Fruit fly (Drosophila melanogaster) whole organism, embryonic: ENCODE data around the gene Mlc1.

Source experiments
- Antp ChIP-seq: fragments of 200-800 bp; sonication (Bioruptor generic); optimal IDR thresholded peaks from 3 replicates; lab custom pipeline; 2016; ENCODE audit warnings: missing biosample characterization, missing genetic modification characterization
- Awh ChIP-seq: fragments of 200-800 bp; sonication (Bioruptor generic); IDR thresholded peaks from 2 replicates; pipeline ENCODE4, ENCODE4 v1.3.6; 2022; ENCODE audit warnings: missing biosample characterization, missing genetic modification characterization
- BEAF-32 ChIP-seq: fragments of 200-800 bp; sonication (Bioruptor generic); optimal IDR thresholded peaks from 3 replicates; lab custom pipeline; 2017; ENCODE audit warnings: missing biosample characterization, missing genetic modification characterization, mild to moderate bottlenecking, moderate library complexity, missing genetic modification reagents
- CG10431 ChIP-seq: fragments of 200-800 bp; sonication (Bioruptor generic); optimal IDR thresholded peaks from 3 replicates; lab custom pipeline; 2018; ENCODE audit warnings: missing biosample characterization, mild to moderate bottlenecking, missing genetic modification characterization
- CG11093 ChIP-seq: fragments of 200-800 bp; sonication (Bioruptor generic); IDR thresholded peaks from 3 replicates; pipeline ENCODE4 v1.3.6; 2022; ENCODE audit warnings: missing biosample characterization, missing genetic modification characterization
- CG11456 ChIP-seq: fragments of 200-800 bp; sonication (Bioruptor generic); IDR thresholded peaks from 3 replicates; pipeline ENCODE4 v1.3.6; 2022; ENCODE audit warnings: missing biosample characterization, missing genetic modification characterization
- CG12219 ChIP-seq: fragments of 200-800 bp; sonication (Bioruptor generic); optimal IDR thresholded peaks from 3 replicates; lab custom pipeline; 2018; ENCODE audit warnings: missing biosample characterization, mild to moderate bottlenecking, missing genetic modification characterization
- CG1529 ChIP-seq: fragments of 200-800 bp; sonication (Bioruptor generic); optimal IDR thresholded peaks from 3 replicates; lab custom pipeline; 2018; ENCODE audit warnings: missing biosample characterization, missing genetic modification characterization
- CG1603 ChIP-seq: fragments of 200-800 bp; sonication (Bioruptor generic); optimal IDR thresholded peaks from 2 replicates; lab custom pipeline; 2019; ENCODE audit warnings: missing biosample characterization, mild to moderate bottlenecking, missing genetic modification characterization, moderate library complexity
- CG3065 ChIP-seq: fragments of 200-800 bp; sonication (Bioruptor generic); optimal IDR thresholded peaks from 2 replicates; lab custom pipeline; 2016; ENCODE audit warnings: missing biosample characterization, missing genetic modification characterization
- CG32767 ChIP-seq: fragments of 200-800 bp; sonication (Bioruptor generic); IDR thresholded peaks from 2 replicates; pipeline ENCODE4 v1.3.6; 2022; ENCODE audit warnings: missing biosample characterization, missing genetic modification characterization
- CG6683 ChIP-seq: fragments of 200-800 bp; sonication (Bioruptor generic); optimal IDR thresholded peaks from 2 replicates; lab custom pipeline; 2017; ENCODE audit warnings: missing biosample characterization, mild to moderate bottlenecking, missing genetic modification characterization, missing genetic modification reagents
- CG7556 ChIP-seq: fragments of 200-800 bp; sonication (Bioruptor generic); optimal IDR thresholded peaks from 2 replicates; lab custom pipeline; 2017; ENCODE audit warnings: missing biosample characterization, mild to moderate bottlenecking, missing genetic modification characterization
- CG7745 ChIP-seq: fragments of 200-800 bp; sonication (Bioruptor generic); optimal IDR thresholded peaks from 2 replicates; lab custom pipeline; 2018; ENCODE audit warnings: missing biosample characterization, mild to moderate bottlenecking, missing genetic modification characterization, moderate library complexity
- CG9437 ChIP-seq: fragments of 200-800 bp; sonication (Bioruptor generic); optimal IDR thresholded peaks from 2 replicates; lab custom pipeline; 2018; ENCODE audit warnings: missing biosample characterization, mild to moderate bottlenecking, missing genetic modification characterization
- CG9876 ChIP-seq: fragments of 200-800 bp; sonication (Bioruptor generic); optimal IDR thresholded peaks from 2 replicates; lab custom pipeline; 2016; ENCODE audit warnings: missing biosample characterization, missing genetic modification characterization
- D19A ChIP-seq: fragments of 200-800 bp; optimal IDR thresholded peaks from 3 replicates; lab custom pipeline; 2019; ENCODE audit warnings: missing biosample characterization, mild to moderate bottlenecking, missing genetic modification characterization, moderate library complexity
- Deaf1 ChIP-seq: fragments of 200-800 bp; optimal IDR thresholded peaks from 3 replicates; lab custom pipeline; 2019; ENCODE audit warnings: missing biosample characterization, mild to moderate bottlenecking, missing genetic modification characterization, moderate library complexity
- E2f2 ChIP-seq: fragments of 200-800 bp; sonication (Bioruptor generic); IDR thresholded peaks from 2 replicates; pipeline ENCODE4 v1.3.6; 2022; ENCODE audit warnings: missing biosample characterization, missing genetic modification characterization
- Ets65A ChIP-seq: fragments of 200-800 bp; sonication (Bioruptor generic); peaks from one replicate; lab custom pipeline; 2016; ENCODE audit warnings: missing biosample characterization, missing genetic modification characterization
- Gug ChIP-seq: fragments of 200-800 bp; sonication (Bioruptor generic); IDR thresholded peaks from 4 replicates; pipeline ENCODE4 v1.3.6; 2022; ENCODE audit warnings: missing biosample characterization, missing genetic modification characterization
- HHEX ChIP-seq: fragments of 200-800 bp; sonication (Bioruptor generic); optimal IDR thresholded peaks from 3 replicates; lab custom pipeline; 2017; ENCODE audit warnings: missing biosample characterization, mild to moderate bottlenecking, missing genetic modification characterization, missing genetic modification reagents
- Hey ChIP-seq: fragments of 200-800 bp; sonication (Bioruptor generic); optimal IDR thresholded peaks from 3 replicates; lab custom pipeline; 2018; ENCODE audit warnings: missing biosample characterization, mild to moderate bottlenecking, missing genetic modification characterization
- HmgD ChIP-seq: fragments of 200-800 bp; sonication (Bioruptor generic); optimal IDR thresholded peaks from 3 replicates; lab custom pipeline; 2016; ENCODE audit warnings: missing biosample characterization, missing genetic modification characterization
- HmgZ ChIP-seq: fragments of 200-800 bp; sonication (Bioruptor generic); optimal IDR thresholded peaks from 2 replicates; lab custom pipeline; 2018; ENCODE audit warnings: missing biosample characterization, mild to moderate bottlenecking, missing genetic modification characterization
- Kr ChIP-seq: fragments of 200-800 bp; sonication (Bioruptor generic); optimal IDR thresholded peaks from 2 replicates; lab custom pipeline; 2017; ENCODE audit warnings: missing biosample characterization, mild to moderate bottlenecking, missing genetic modification characterization
- MBD-R2 ChIP-seq: fragments of 200-800 bp; sonication (Bioruptor generic); IDR thresholded peaks from 2 replicates; pipeline ENCODE4 v1.3.6; 2022; ENCODE audit warnings: missing biosample characterization, missing genetic modification characterization
- MESR4 ChIP-seq: fragments of 200-800 bp; sonication (Bioruptor generic); optimal IDR thresholded peaks from 2 replicates; lab custom pipeline; 2018; ENCODE audit warnings: missing biosample characterization, mild to moderate bottlenecking, missing genetic modification characterization, moderate library complexity
- Neu2 ChIP-seq: fragments of 200-800 bp; sonication (Bioruptor generic); optimal IDR thresholded peaks from 3 replicates; lab custom pipeline; 2016; ENCODE audit warnings: missing biosample characterization, missing genetic modification characterization, borderline replicate concordance
- Oaz ChIP-seq: fragments of 200-800 bp; sonication (Bioruptor generic); IDR thresholded peaks from 2 replicates; pipeline ENCODE4 v1.3.6; 2022; ENCODE audit warnings: missing biosample characterization, missing genetic modification characterization
- Sin3A ChIP-seq: fragments of >200 bp; optimal IDR thresholded peaks from 2 replicates; lab custom pipeline; 2018
- Vsx1 ChIP-seq: fragments of 200-800 bp; sonication (Bioruptor generic); optimal IDR thresholded peaks from 2 replicates; lab custom pipeline; 2017; ENCODE audit warnings: missing biosample characterization, mild to moderate bottlenecking, missing genetic modification characterization, missing genetic modification reagents
- YL-1 ChIP-seq: fragments of 200-800 bp; sonication (Bioruptor generic); optimal IDR thresholded peaks from 3 replicates; lab custom pipeline; 2017; ENCODE audit warnings: missing biosample characterization, mild to moderate bottlenecking, missing genetic modification characterization
- ato ChIP-seq: fragments of 200-800 bp; sonication (Bioruptor generic); IDR thresholded peaks from 2 replicates; pipeline ENCODE4 v1.3.6; 2022; ENCODE audit warnings: missing biosample characterization, missing genetic modification characterization; ENCODE audit not compliant: partially characterized antibody
- chn ChIP-seq: fragments of 200-800 bp; sonication (Bioruptor generic); optimal IDR thresholded peaks from 2 replicates; lab custom pipeline; 2016; ENCODE audit warnings: missing biosample characterization, missing genetic modification characterization
- corto ChIP-seq: fragments of 200-800 bp; sonication (Bioruptor generic); optimal IDR thresholded peaks from 2 replicates; lab custom pipeline; 2016; ENCODE audit warnings: missing biosample characterization, mild to moderate bottlenecking, missing genetic modification characterization, moderate library complexity
- crol ChIP-seq: fragments of 200-800 bp; sonication (Bioruptor generic); IDR thresholded peaks from 2 replicates; pipeline ENCODE4 v1.3.6; 2022; ENCODE audit warnings: missing biosample characterization, missing genetic modification characterization
- cwo ChIP-seq: fragments of 200-800 bp; sonication (Bioruptor generic); optimal IDR thresholded peaks from 3 replicates; lab custom pipeline; 2017; ENCODE audit warnings: missing biosample characterization, missing genetic modification characterization, mild to moderate bottlenecking, moderate library complexity, missing genetic modification reagents
- eyg ChIP-seq: fragments of 200-800 bp; sonication (Bioruptor generic); optimal IDR thresholded peaks from 3 replicates; lab custom pipeline; 2016; ENCODE audit warnings: missing biosample characterization, missing genetic modification characterization
- gfzf ChIP-seq: fragments of 200-800 bp; sonication (Bioruptor generic); optimal IDR thresholded peaks from 2 replicates; lab custom pipeline; 2016; ENCODE audit warnings: missing biosample characterization, mild to moderate bottlenecking, missing genetic modification characterization, moderate library complexity
- gsb ChIP-seq: fragments of 200-800 bp; sonication (Bioruptor generic); IDR thresholded peaks from 2 replicates; pipeline ENCODE4 v1.3.6; 2022; ENCODE audit warnings: missing biosample characterization, missing genetic modification characterization
- insv ChIP-seq, 2 experiments: fragments of 200-800 bp; sonication (Bioruptor generic); optimal IDR thresholded peaks; 3 replicates each; lab custom pipeline; 2016 to 2018; ENCODE audit warnings: missing biosample characterization in 2 of 2, missing genetic modification characterization in 2 of 2
- jing ChIP-seq: fragments of 200-800 bp; sonication (Bioruptor generic); optimal IDR thresholded peaks from 2 replicates; lab custom pipeline; 2018; ENCODE audit warnings: missing biosample characterization, mild to moderate bottlenecking, missing genetic modification characterization
- lov ChIP-seq, 2 experiments: fragments of 200-800 bp in 1 of 2; fragments of >200 bp in 1 of 2; sonication (Bioruptor generic) in 1 of 2; IDR thresholded peaks in 1 of 2; optimal IDR thresholded peaks in 1 of 2; 2 replicates in 1 of 2; 3 replicates in 1 of 2; pipeline versions ENCODE4 v1.3.6 to Lab custom; 2017 to 2022; ENCODE audit warnings: missing biosample characterization in 1 of 2, missing genetic modification characterization in 1 of 2
- oc ChIP-seq: fragments of 200-800 bp; sonication (Bioruptor generic); optimal IDR thresholded peaks from 2 replicates; lab custom pipeline; 2018; ENCODE audit warnings: missing biosample characterization, mild to moderate bottlenecking, missing genetic modification characterization, moderate library complexity
- pho ChIP-seq: fragments of 200-800 bp; sonication (Bioruptor generic); optimal IDR thresholded peaks from 2 replicates; lab custom pipeline; 2016; ENCODE audit warnings: missing biosample characterization, missing genetic modification characterization
- sr ChIP-seq: fragments of 200-800 bp; sonication (Bioruptor generic); IDR thresholded peaks from 3 replicates; pipeline ENCODE4 v1.3.6; 2022; ENCODE audit warnings: missing biosample characterization, missing genetic modification characterization
- vnd ChIP-seq: fragments of 200-800 bp; sonication (Bioruptor generic); IDR thresholded peaks from 3 replicates; pipeline ENCODE4 v1.3.6; 2022; ENCODE audit warnings: missing biosample characterization, missing genetic modification characterization; ENCODE audit not compliant: partially characterized antibody

The Mlc1 gene

DNA sequence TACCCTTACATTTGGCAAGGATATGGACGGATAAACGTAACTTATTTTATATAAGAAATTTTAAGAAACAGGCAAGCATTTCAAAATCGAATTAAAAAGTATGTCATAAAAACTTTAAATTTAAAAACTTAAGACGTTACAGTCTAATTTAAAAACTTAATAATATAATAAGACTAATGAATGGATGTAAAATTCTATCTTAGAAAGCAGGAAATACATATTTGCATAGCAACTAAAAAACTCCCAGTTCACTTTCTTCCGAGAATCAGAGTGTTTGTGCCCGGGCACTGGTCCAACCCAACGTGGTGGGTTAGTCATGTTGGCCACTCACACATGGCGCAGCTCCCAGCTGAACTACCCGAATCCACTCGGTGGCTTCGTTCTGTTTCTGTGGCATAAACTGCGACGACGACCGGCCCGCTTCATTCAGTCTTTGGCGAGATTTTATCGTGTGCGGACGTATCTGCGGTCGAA is 25.6 kb upstream of the Mlc1 start, which contains the start of gene CG12880:
CG12880 (plus strand) TSS at position 424 of the 474 bp plus-strand sequence.
- TF ChIP-seq Ets65A (GFP tag; lab: Kevin White, UChicago) (peak; percentile 3), D19A (tag; lab: Kevin White, UChicago) (peak; percentile 87), Deaf1 (tag; lab: Kevin White, UChicago) (peak; percentile 64), CG7556 (peak; percentile 20), CG6683 (no peak), oc (tag; lab: Kevin White, UChicago) (no peak), CG10431 (GFP tag; lab: Kevin White, UChicago) (no peak)

DNA sequence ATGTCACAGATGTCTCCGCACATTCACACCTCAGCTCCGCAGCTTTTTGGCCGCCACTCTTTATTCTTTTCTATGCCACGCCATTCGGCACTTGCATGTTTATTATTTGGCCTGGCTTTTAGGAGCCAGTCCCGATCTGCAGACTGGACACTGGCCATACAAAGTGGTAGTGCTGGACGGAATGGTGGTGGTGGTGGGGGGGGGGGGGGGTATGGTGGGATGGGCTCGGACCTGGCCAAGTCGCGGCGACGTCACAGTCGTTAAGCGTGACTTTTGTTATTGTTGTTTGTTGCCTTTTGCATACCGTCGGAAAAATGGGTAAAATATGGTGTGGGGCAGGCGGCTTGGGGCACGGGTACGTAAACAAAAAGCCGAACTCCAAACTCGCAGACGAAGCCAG is 25.1 kb upstream of the Mlc1 start:
- peak; percentile 59 for TF ChIP-seq crol (GFP tag; lab: Robert Waterston, UW)
- TF ChIP-seq lov (optimal IDR thresholded peaks at IDR 0.05; lab: Kevin White, UChicago) = no peak
- TF ChIP-seq lov (GFP tag; IDR thresholded peaks at IDR 0.05; lab: Robert Waterston, UW) = no peak
- no peak for TF ChIP-seq corto (GFP tag; lab: Kevin White, UChicago)
- no peak for TF ChIP-seq Awh (GFP tag; lab: Robert Waterston, UW)
- TF ChIP-seq Gug (GFP tag; lab: Robert Waterston, UW) = no peak

DNA sequence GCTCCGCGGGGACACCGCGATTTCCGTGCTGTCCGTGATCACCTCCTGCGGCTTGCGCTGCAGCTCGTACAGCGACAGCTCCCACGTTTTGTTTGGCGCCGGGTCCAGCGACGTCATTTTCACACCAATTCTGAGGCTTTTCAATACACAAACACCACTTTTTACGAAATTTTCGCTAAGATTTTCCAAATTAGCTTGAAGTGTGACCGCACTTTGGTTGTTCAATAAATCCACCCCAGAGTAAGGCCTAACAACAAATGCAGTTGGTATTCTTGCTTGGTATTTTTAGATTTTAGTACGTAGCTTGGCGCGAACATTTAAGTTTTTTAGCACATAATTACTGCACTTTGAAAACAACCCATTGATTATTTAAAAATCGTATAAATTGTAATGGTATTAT is 21.8 kb upstream of the Mlc1 start, which contains the start of gene Sce:
Sce (minus strand) TSS at position 231 of the 400 bp plus-strand sequence.
- TF ChIP-seq sr (no peak), CG1529 (no peak), BEAF-32 (peak; percentile 3), MESR4 (GFP tag; lab: Kevin White, UChicago) (peak; percentile 91), HHEX (no peak), CG7745 (tag; lab: Kevin White, UChicago) (no peak), Vsx1 (GFP tag; lab: Kevin White, UChicago) (peak; percentile 99), E2f2 (peak; percentile 94), gsb (GFP tag; lab: Robert Waterston, UW) (no peak), CG3065 (GFP tag; lab: Kevin White, UChicago) (no peak), YL-1 (peak; percentile 38), CG11093 (GFP tag; lab: Robert Waterston, UW) (no peak), CG12219 (no peak), gfzf (GFP tag; lab: Kevin White, UChicago) (peak; percentile 85), CG9876 (GFP tag; lab: Kevin White, UChicago) (no peak), CG1603 (tag; lab: Kevin White, UChicago) (peak; percentile 37), CG32767 (GFP tag; lab: Robert Waterston, UW) (no peak), Oaz (GFP tag; lab: Robert Waterston, UW) (no peak), MBD-R2 (GFP tag; lab: Robert Waterston, UW) (peak; percentile 63), cwo (no peak), ato (GFP tag; lab: Robert Waterston, UW) (no peak), Neu2 (GFP tag; lab: Kevin White, UChicago) (no peak), eyg (GFP tag; lab: Kevin White, UChicago) (no peak), Sin3A (lab: Kevin White, UChicago) (peak; percentile 0), jing (no peak), chn (GFP tag; lab: Kevin White, UChicago) (no peak), Hey (tag; lab: Kevin White, UChicago) (no peak), vnd (no peak), Gug (GFP tag; lab: Robert Waterston, UW) (no peak), Kr (no peak), insv (GFP tag; optimal IDR thresholded peaks at IDR 0.05; lab: Kevin White, UChicago) (no peak), HmgZ (tag; lab: Kevin White, UChicago) (no peak), Antp (GFP tag; lab: Kevin White, UChicago) (no peak), CG9437 (GFP tag; lab: Kevin White, UChicago) (no peak), HmgD (GFP tag; lab: Kevin White, UChicago) (no peak), pho (GFP tag; lab: Kevin White, UChicago) (no peak), CG11456 (no peak)
